Worm (Caenorhabditis elegans) whole organism, mixed stage, embryonic: Measurements from ENCODE around the gene AC7.3.

Experiments
- M03D4.4 ChIP-seq: sonication (generic microtip); optimal IDR thresholded peaks from 2 replicates; lab custom pipeline; 2017; ENCODE audit warnings: mild to moderate bottlenecking, missing genetic modification characterization, missing compliant biosample characterization
- bed-3 ChIP-seq: fragments of 200-800 bp; sonication (Bioruptor generic); optimal IDR thresholded peaks from 3 replicates; lab custom pipeline; 2018; ENCODE audit warnings: mild to moderate bottlenecking, missing genetic modification characterization, moderate library complexity, missing compliant biosample characterization
- blmp-1 ChIP-seq: fragments of 150-350 bp; optimal IDR thresholded peaks from 2 replicates; lab custom pipeline; 2014; ENCODE audit warnings: missing biosample characterization, missing genetic modification characterization
- ceh-39 ChIP-seq: fragments of 150-350 bp; optimal IDR thresholded peaks from 2 replicates; lab custom pipeline; 2014; ENCODE audit warnings: missing biosample characterization, missing genetic modification characterization
- ceh-83 ChIP-seq: fragments of 200-800 bp; sonication (Bioruptor generic); optimal IDR thresholded peaks from 2 replicates; lab custom pipeline; 2018; ENCODE audit warnings: mild to moderate bottlenecking, missing genetic modification characterization, missing compliant biosample characterization
- ces-1 ChIP-seq: fragments of 150-350 bp; optimal IDR thresholded peaks from 2 replicates; lab custom pipeline; 2014; ENCODE audit warnings: missing biosample characterization, missing genetic modification reagents, missing genetic modification characterization
- cnd-1 ChIP-seq: fragments of 200-800 bp; sonication (Bioruptor generic); optimal IDR thresholded peaks from 2 replicates; lab custom pipeline; 2018; ENCODE audit warnings: mild to moderate bottlenecking, missing genetic modification characterization, missing compliant biosample characterization
- drap-1 ChIP-seq: fragments of 200-800 bp; sonication (Bioruptor generic); optimal IDR thresholded peaks from 3 replicates; lab custom pipeline; 2018; ENCODE audit warnings: mild to moderate bottlenecking, missing genetic modification characterization, missing compliant biosample characterization
- elt-1 ChIP-seq: sonication (generic microtip); optimal IDR thresholded peaks from 2 replicates; lab custom pipeline; 2017; ENCODE audit warnings: missing genetic modification characterization, mild to moderate bottlenecking, missing compliant biosample characterization, antibody characterized with exemption, moderate library complexity, borderline replicate concordance; ENCODE audit not compliant: insufficient read depth
- elt-3 ChIP-seq: fragments of 150-350 bp; optimal IDR thresholded peaks from 2 replicates; lab custom pipeline; 2014; ENCODE audit warnings: missing biosample characterization, missing genetic modification characterization
- flh-1 ChIP-seq: fragments of 200-800 bp; sonication (Bioruptor generic); optimal IDR thresholded peaks from 2 replicates; lab custom pipeline; 2018; ENCODE audit warnings: mild to moderate bottlenecking, missing genetic modification characterization, moderate library complexity, missing compliant biosample characterization
- ham-2 ChIP-seq: fragments of 200-800 bp; sonication (Bioruptor generic); optimal IDR thresholded peaks from 2 replicates; lab custom pipeline; 2018; ENCODE audit warnings: mild to moderate bottlenecking, missing genetic modification characterization, missing compliant biosample characterization
- hlh-1 ChIP-seq: fragments of 150-350 bp; optimal IDR thresholded peaks from 2 replicates; lab custom pipeline; 2014; ENCODE audit warnings: missing biosample characterization, missing genetic modification reagents, missing genetic modification characterization
- lin-13 ChIP-seq: fragments of 150-350 bp; optimal IDR thresholded peaks from 2 replicates; lab custom pipeline; 2014; ENCODE audit warnings: missing biosample characterization, missing genetic modification characterization
- lin-32 ChIP-seq: fragments of 200-800 bp; sonication (Bioruptor generic); optimal IDR thresholded peaks from 2 replicates; lab custom pipeline; 2018; ENCODE audit warnings: mild to moderate bottlenecking, missing genetic modification characterization, missing compliant biosample characterization
- lsy-2 ChIP-seq: fragments of 150-350 bp; optimal IDR thresholded peaks from 2 replicates; lab custom pipeline; 2014; ENCODE audit warnings: missing biosample characterization, missing genetic modification characterization
- mab-5 ChIP-seq: fragments of 150-350 bp; optimal IDR thresholded peaks from 2 replicates; lab custom pipeline; 2014; ENCODE audit warnings: missing biosample characterization, missing genetic modification characterization
- mep-1 ChIP-seq: fragments of 150-350 bp; optimal IDR thresholded peaks from 2 replicates; lab custom pipeline; 2017; ENCODE audit warnings: missing biosample characterization, missing genetic modification reagents, missing genetic modification characterization, inconsistent platforms
- mls-2 ChIP-seq: sonication (generic microtip); optimal IDR thresholded peaks from 2 replicates; lab custom pipeline; 2016; ENCODE audit warnings: mild to moderate bottlenecking, missing genetic modification characterization, moderate library complexity, missing compliant biosample characterization
- nhr-12 ChIP-seq: fragments of 150-350 bp; optimal IDR thresholded peaks from 2 replicates; lab custom pipeline; 2014; ENCODE audit warnings: missing biosample characterization, missing genetic modification characterization
- nhr-2 ChIP-seq: fragments of 150-350 bp; optimal IDR thresholded peaks from 2 replicates; lab custom pipeline; 2014; ENCODE audit warnings: missing biosample characterization, missing genetic modification characterization
- nhr-237 ChIP-seq: fragments of 150-350 bp; optimal IDR thresholded peaks from 2 replicates; lab custom pipeline; 2014; ENCODE audit warnings: missing biosample characterization, missing genetic modification characterization
- nhr-28 ChIP-seq: fragments of 150-350 bp; optimal IDR thresholded peaks from 2 replicates; lab custom pipeline; 2014; ENCODE audit warnings: missing biosample characterization, missing genetic modification characterization
- nhr-76 ChIP-seq: sonication (generic microtip); optimal IDR thresholded peaks from 2 replicates; lab custom pipeline; 2017; ENCODE audit warnings: missing biosample characterization, missing genetic modification characterization
- pha-4 ChIP-seq: fragments of 150-350 bp; optimal IDR thresholded peaks from 2 replicates; lab custom pipeline; 2018; ENCODE audit warnings: missing biosample characterization, missing genetic modification reagents, missing genetic modification characterization
- sem-2 ChIP-seq: fragments of 200-800 bp; sonication (Bioruptor generic); optimal IDR thresholded peaks from 2 replicates; lab custom pipeline; 2018; ENCODE audit warnings: mild to moderate bottlenecking, missing genetic modification characterization, missing compliant biosample characterization
- sptf-1 ChIP-seq: sonication (generic microtip); optimal IDR thresholded peaks from 2 replicates; lab custom pipeline; 2017; ENCODE audit warnings: mild to moderate bottlenecking, missing genetic modification characterization, moderate library complexity, missing compliant biosample characterization
- tbx-8 ChIP-seq: fragments of 200-800 bp; sonication (Bioruptor generic); optimal IDR thresholded peaks from 2 replicates; lab custom pipeline; 2018; ENCODE audit warnings: mild to moderate bottlenecking, missing genetic modification characterization, moderate library complexity, missing compliant biosample characterization
- unc-120 ChIP-seq: sonication (generic microtip); optimal IDR thresholded peaks from 2 replicates; lab custom pipeline; 2017; ENCODE audit warnings: missing genetic modification characterization, missing compliant biosample characterization; ENCODE audit not compliant: poor library complexity, severe bottlenecking
- unc-39 ChIP-seq: fragments of 150-350 bp; optimal IDR thresholded peaks from 2 replicates; lab custom pipeline; 2014; ENCODE audit warnings: missing biosample characterization, missing genetic modification characterization
- unc-62 ChIP-seq: fragments of 150-350 bp; optimal IDR thresholded peaks from 2 replicates; lab custom pipeline; 2014; ENCODE audit warnings: missing biosample characterization, missing genetic modification reagents, missing genetic modification characterization
- zip-8 ChIP-seq: fragments of 150-350 bp; optimal IDR thresholded peaks from 2 replicates; lab custom pipeline; 2014; ENCODE audit warnings: missing biosample characterization, missing genetic modification characterization
- ztf-11 ChIP-seq: fragments of 150-350 bp; optimal IDR thresholded peaks from 2 replicates; lab custom pipeline; 2014; ENCODE audit warnings: missing biosample characterization, missing genetic modification characterization

AC7.3 gene

ce11 chrIV:5121995-5122394 lies 10.4 kb downstream of the AC7.3 start, which contains the start of gene tkr-3:
tkr-3 (minus strand) TSS chrIV:5122095.
- TF ChIP-seq ces-1 (GFP tag; lab: Kevin White, UChicago) (peak; percentile 21), ceh-83 (no peak), flh-1 (GFP tag; lab: Kevin White, UChicago) (no peak)

DNA sequence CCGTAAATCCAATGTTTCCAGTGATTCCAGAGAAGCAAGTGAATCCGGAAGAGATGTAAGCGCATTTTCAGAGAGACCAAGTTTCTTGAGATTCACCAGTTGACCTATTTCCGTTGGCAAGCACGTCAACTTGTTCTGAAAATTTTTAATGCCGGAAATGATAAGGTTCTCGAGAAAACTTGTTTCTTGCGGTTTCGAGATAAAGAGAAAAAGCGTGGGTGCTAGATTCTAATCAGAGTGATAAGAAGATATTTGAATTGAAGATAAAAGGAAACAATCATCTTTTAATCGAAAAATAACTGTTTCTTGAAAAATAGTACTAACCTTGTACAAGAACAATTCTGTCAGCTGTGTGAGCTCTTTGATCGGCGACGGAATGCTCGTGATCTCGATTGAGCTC lies 20.1 kb downstream of the AC7.3 start:
- no peak for TF ChIP-seq nhr-2 (tag; lab: Kevin White, UChicago)
- TF ChIP-seq mep-1 (tag; lab: Kevin White, UChicago), result no peak
- no peak for TF ChIP-seq hlh-1 (tag; lab: Kevin White, UChicago)
- no peak for TF ChIP-seq tbx-8
- TF ChIP-seq mab-5 (tag; lab: Kevin White, UChicago), result no peak
- no peak for TF ChIP-seq sem-2
- TF ChIP-seq unc-39 (tag; lab: Kevin White, UChicago), result no peak
- TF ChIP-seq lin-13, result no peak
- TF ChIP-seq blmp-1, result no peak

ce11 chrIV:5133791-5134370 lies 22.2 kb downstream of the AC7.3 start:
- TF ChIP-seq ham-2 (GFP tag; lab: Kevin White, UChicago), result no peak
- no peak for TF ChIP-seq mab-5 (tag; lab: Kevin White, UChicago)
- no peak for TF ChIP-seq elt-1 (tag; lab: Kevin White, UChicago)
- TF ChIP-seq ces-1 (GFP tag; lab: Kevin White, UChicago), result peak; percentile 63
- peak; percentile 2 for TF ChIP-seq lsy-2 (tag; lab: Kevin White, UChicago)
- TF ChIP-seq M03D4.4, result no peak
- TF ChIP-seq nhr-2 (tag; lab: Kevin White, UChicago), result no peak
- no peak for TF ChIP-seq ceh-39 (tag; lab: Kevin White, UChicago)
- no peak for TF ChIP-seq nhr-237 (tag; lab: Kevin White, UChicago)
- no peak for TF ChIP-seq nhr-12 (tag; lab: Kevin White, UChicago)
- TF ChIP-seq lin-32 (GFP tag; lab: Kevin White, UChicago), result no peak
- TF ChIP-seq pha-4 (tag; lab: Kevin White, UChicago), result no peak
- TF ChIP-seq mep-1 (tag; lab: Kevin White, UChicago), result no peak
- no peak for TF ChIP-seq zip-8
- no peak for TF ChIP-seq nhr-28 (tag; lab: Kevin White, UChicago)
- TF ChIP-seq sem-2, result no peak
- peak; percentile 15 for TF ChIP-seq elt-3 (tag; lab: Kevin White, UChicago)
- no peak for TF ChIP-seq tbx-8
- TF ChIP-seq unc-120, result peak; percentile 82
- TF ChIP-seq ztf-11 (tag; lab: Kevin White, UChicago), result no peak
- TF ChIP-seq mls-2, result no peak
- TF ChIP-seq hlh-1 (tag; lab: Kevin White, UChicago), result peak; percentile 68
- TF ChIP-seq nhr-76 (tag; lab: Kevin White, UChicago), result no peak
- TF ChIP-seq drap-1 (GFP tag; lab: Kevin White, UChicago), result no peak

- TF ChIP-seq pha-4 (tag; lab: Kevin White, UChicago), result no peak
- TF ChIP-seq hlh-1 (tag; lab: Kevin White, UChicago), result no peak
- TF ChIP-seq mls-2, result no peak
- no peak for TF ChIP-seq sptf-1
- no peak for TF ChIP-seq unc-62 (GFP tag; lab: Kevin White, UChicago)
- TF ChIP-seq lin-13, result no peak
- no peak for TF ChIP-seq elt-1 (tag; lab: Kevin White, UChicago)
- no peak for TF ChIP-seq nhr-237 (tag; lab: Kevin White, UChicago)
- TF ChIP-seq mep-1 (tag; lab: Kevin White, UChicago), result no peak
- no peak for TF ChIP-seq flh-1 (GFP tag; lab: Kevin White, UChicago)
- TF ChIP-seq nhr-76 (tag; lab: Kevin White, UChicago), result no peak
- TF ChIP-seq mab-5 (tag; lab: Kevin White, UChicago), result no peak
- TF ChIP-seq lsy-2 (tag; lab: Kevin White, UChicago), result no peak
- TF ChIP-seq bed-3 (GFP tag; lab: Kevin White, UChicago), result no peak
- TF ChIP-seq ces-1 (GFP tag; lab: Kevin White, UChicago), result no peak
- TF ChIP-seq tbx-8, result no peak
- TF ChIP-seq cnd-1 (tag; lab: Kevin White, UChicago), result no peak
These were observed 23.2 kb downstream of the AC7.3 start for ce11 chrIV:5134798-5135197.
